Worm (Caenorhabditis elegans): ENCODE data around the gene gro-1.

ce11 chrIII:5269814-5270213 is 4.9 kb downstream of the gro-1 start, which contains the start of gene ZC395.4:
- no peak for TF ChIP-seq elt-1 (tag; optimal IDR thresholded peaks at IDR 0.05)
- TF ChIP-seq lin-39 (tag; optimal IDR thresholded peaks at IDR 0.05): no peak
- TF ChIP-seq ztf-11 (tag; optimal IDR thresholded peaks at IDR 0.05): no peak
- no peak for TF ChIP-seq nhr-77 (tag; optimal IDR thresholded peaks at IDR 0.05)
- TF ChIP-seq nhr-237 (tag; optimal IDR thresholded peaks at IDR 0.05): no peak
- TF ChIP-seq nhr-11 (tag; optimal IDR thresholded peaks at IDR 0.05): no peak
- TF ChIP-seq snpc-4 (tag; optimal IDR thresholded peaks at IDR 0.05): no peak
- TF ChIP-seq nhr-21 (tag; optimal IDR thresholded peaks at IDR 0.05): no peak
- TF ChIP-seq skn-1 (tag; optimal IDR thresholded peaks at IDR 0.05): no peak

All from whole organism, L2 larva.